Fruit fly (Drosophila melanogaster): Measurements from ENCODE around the gene CG33080.
A peak's percentile ranks its signal among the peaks of the same experiment; 100 is the strongest.

CG33080 gene

dm6 chrX:5764001-5764892 lies 46.7 kb upstream of the CG33080 start, which contains the start of the genes MAPk-Ak2 and CG42699 (continued):
- TF ChIP-seq CG9817 (tag; optimal IDR thresholded peaks at IDR 0.05) (peak; percentile 47), exex (tag; optimal IDR thresholded peaks at IDR 0.05) (peak; percentile 73), tgo (GFP tag; IDR thresholded peaks at IDR 0.05) (peak; percentile 31; the same call in 2 of the 3 replicates), lbe (GFP tag; optimal IDR thresholded peaks at IDR 0.05) (peak; percentile 68), CG13894 (tag; optimal IDR thresholded peaks at IDR 0.05) (peak; percentile 90), Asciz (GFP tag; optimal IDR thresholded peaks at IDR 0.05) (peak; percentile 88), Hr51 (GFP tag; optimal IDR thresholded peaks at IDR 0.05) (peak; percentile 33 to 72), HLH3B (GFP tag; IDR thresholded peaks at IDR 0.05) (peak; percentile 70; the same call in 1 of the 2 replicates), jumu (GFP tag; optimal IDR thresholded peaks at IDR 0.05) (peak; percentile 75), nerfin-2 (GFP tag; IDR thresholded peaks at IDR 0.05; ENCODE audit: partially characterized antibody) (peak; percentile 84), CG34376 (GFP tag; optimal IDR thresholded peaks at IDR 0.05) (peak; percentile 94), Scr (GFP tag; IDR thresholded peaks at IDR 0.05; ENCODE audit: partially characterized antibody) (peak; percentile 66), CG2202 (tag; optimal IDR thresholded peaks at IDR 0.05) (peak; percentile 79), dmrt99B (tag; optimal IDR thresholded peaks at IDR 0.05) (peak; percentile 66), danr (GFP tag; IDR thresholded peaks at IDR 0.05) (peak; percentile 57; the same call in 1 of the 2 replicates), Eip74EF (GFP tag; optimal IDR thresholded peaks at IDR 0.05) (peak in 1 of 2 experiments; percentile 55), C15 (GFP tag; IDR thresholded peaks at IDR 0.05) (no peak), grn (GFP tag; optimal IDR thresholded peaks at IDR 0.05) (peak; percentile 95), CG9437 (GFP tag; optimal IDR thresholded peaks at IDR 0.05) (peak; percentile 92), CHES-1-like (GFP tag; optimal IDR thresholded peaks at IDR 0.05) (peak; percentile 87), HmgZ (tag; optimal IDR thresholded peaks at IDR 0.05) (peak; percentile 75), Myb (GFP tag; optimal IDR thresholded peaks at IDR 0.05) (peak; percentile 84), Xrp1 (GFP tag; IDR thresholded peaks at IDR 0.05) (peak; percentile 76), row (GFP tag; IDR thresholded peaks at IDR 0.05) (peak; percentile 54), zen (tag; optimal IDR thresholded peaks at IDR 0.05) (peak; percentile 58), CG7963 (GFP tag; IDR thresholded peaks at IDR 0.05; ENCODE audit: partially characterized antibody) (peak; percentile 71), tap (tag; optimal IDR thresholded peaks at IDR 0.05) (peak; percentile 54), CG34224 (GFP tag; IDR thresholded peaks at IDR 0.05; ENCODE audit: partially characterized antibody) (peak; percentile 16; the same call in 2 of the 3 replicates)

- no peak for TF ChIP-seq CG12659 (GFP tag; optimal IDR thresholded peaks at IDR 0.05)
- no peak for TF ChIP-seq CG1792 (GFP tag; optimal IDR thresholded peaks at IDR 0.05)
- no peak for TF ChIP-seq CG13296 (GFP tag; optimal IDR thresholded peaks at IDR 0.05)
- no peak for TF ChIP-seq Ravus (GFP tag; IDR thresholded peaks at IDR 0.05)
- TF ChIP-seq E2f2 (GFP tag; IDR thresholded peaks at IDR 0.05), result no peak
- no peak for TF ChIP-seq Eip74EF (GFP tag; optimal IDR thresholded peaks at IDR 0.05)
- no peak for TF ChIP-seq pan (optimal IDR thresholded peaks at IDR 0.05)
- no peak for TF ChIP-seq pan (GFP tag; optimal IDR thresholded peaks at IDR 0.05 in 1 of 2, IDR thresholded peaks at IDR 0.05 in 1 of 2)
- TF ChIP-seq CG17186 (GFP tag; optimal IDR thresholded peaks at IDR 0.05), result no peak
- peak; percentile 92 for TF ChIP-seq cg (GFP tag; optimal IDR thresholded peaks at IDR 0.05)
- TF ChIP-seq CG12071 (GFP tag; optimal IDR thresholded peaks at IDR 0.05), result no peak
- no peak for TF ChIP-seq Camta (GFP tag; optimal IDR thresholded peaks at IDR 0.05)
- TF ChIP-seq Dek (tag; optimal IDR thresholded peaks at IDR 0.05), result no peak
- TF ChIP-seq Lim3 (GFP tag; IDR thresholded peaks at IDR 0.05), result no peak
- peak; percentile 55 for TF ChIP-seq Dref (GFP tag; IDR thresholded peaks at IDR 0.05)
- no peak for TF ChIP-seq CG12942 (GFP tag; optimal IDR thresholded peaks at IDR 0.05)
- peak; percentile 65 for TF ChIP-seq CG10147 (GFP tag; optimal IDR thresholded peaks at IDR 0.05)
- TF ChIP-seq CG3065 (GFP tag; optimal IDR thresholded peaks at IDR 0.05), result no peak
- no peak for TF ChIP-seq lbe (GFP tag; optimal IDR thresholded peaks at IDR 0.05)
- peak; percentile 26; the same call in 1 of the 3 replicates for TF ChIP-seq vnd (GFP tag; IDR thresholded peaks at IDR 0.05; ENCODE audit: partially characterized antibody)
- no peak for TF ChIP-seq CG11504 (tag; optimal IDR thresholded peaks at IDR 0.05)
Measured at dm6 chrX:5763443-5764000, 45.9 kb upstream of the CG33080 start.

Data from whole organism, embryonic.